Fruit fly (Drosophila melanogaster): ENCODE data around the gene TwdlB.

Gene TwdlB

DNA sequence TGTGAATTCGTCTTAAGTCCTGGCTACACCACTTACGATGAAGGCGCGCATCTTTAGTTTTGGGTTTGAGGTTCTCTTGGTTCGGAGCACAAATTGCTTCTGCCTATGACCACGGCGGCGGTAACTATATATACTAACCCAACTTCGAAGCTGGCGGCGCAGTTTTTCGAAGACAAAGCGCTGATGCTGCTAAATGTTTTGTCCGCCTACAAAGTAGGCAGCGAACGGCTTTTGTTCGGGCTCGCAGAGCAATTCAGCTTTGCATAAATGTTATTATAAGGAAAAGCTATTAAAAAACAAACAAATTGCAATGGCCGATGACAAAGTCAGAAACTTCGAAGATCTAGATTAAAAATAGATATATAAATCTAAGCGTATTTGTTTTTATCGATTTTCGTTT lies 2.2 kb upstream of the TwdlB start, which contains the start of gene TwdlL:
Gene TwdlL (minus strand): TSS at position 101 of the 400 bp plus-strand sequence.
- TF ChIP-seq CG17801 (GFP tag; optimal IDR thresholded peaks at IDR 0.05; ENCODE audit: partially characterized antibody): no peak

DNA sequence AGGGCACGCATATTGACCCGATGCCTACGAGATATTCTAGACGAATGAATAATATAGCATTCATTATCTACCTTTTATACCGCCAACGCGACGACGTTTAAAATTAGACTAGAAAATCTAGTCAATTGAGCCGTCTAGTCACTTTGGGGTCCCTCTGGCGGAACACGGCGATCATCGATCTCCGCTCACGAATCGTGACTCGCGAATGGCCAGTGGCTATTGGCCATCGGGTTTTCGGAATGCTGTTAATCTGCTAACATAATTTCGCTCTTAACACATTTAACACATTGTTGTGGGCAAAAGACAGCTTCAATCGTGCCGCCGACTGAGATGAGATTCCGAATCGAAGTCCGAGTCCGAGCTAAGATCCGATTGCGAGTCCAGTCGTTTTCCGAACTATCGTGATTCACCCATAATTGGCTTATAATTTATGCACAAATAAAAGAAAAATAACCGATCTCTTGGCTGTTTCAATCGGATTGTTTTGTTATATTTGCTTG lies 2.0 kb downstream of the TwdlB start, which contains the start of gene TwdlP:
Gene TwdlP (minus strand): TSS at position 51 of the 500 bp plus-strand sequence.
- TF ChIP-seq CG17801 (GFP tag; optimal IDR thresholded peaks at IDR 0.05; ENCODE audit: partially characterized antibody): no peak

DNA sequence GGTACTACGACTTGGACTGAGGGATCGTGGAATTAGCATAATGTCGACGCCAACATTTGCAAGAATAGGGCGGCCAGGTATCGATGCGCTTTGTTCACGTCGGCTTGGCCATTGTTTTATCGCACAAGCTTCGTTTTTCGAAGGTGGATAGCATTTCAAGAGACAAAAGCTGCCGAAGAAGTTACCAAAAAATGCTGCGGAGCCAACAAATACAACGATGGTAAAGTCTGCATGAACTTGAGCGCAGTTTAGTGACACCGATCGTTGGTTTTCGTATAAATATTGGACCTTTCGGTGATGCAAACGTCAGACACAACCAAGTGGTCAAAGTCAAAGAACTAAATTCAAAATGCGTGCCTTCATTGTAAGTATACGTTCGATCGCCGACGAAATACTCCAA lies 4.5 kb downstream of the TwdlB start, which contains the start of gene TwdlM:
Gene TwdlM (plus strand): TSS at position 301 of the 400 bp plus-strand sequence.
- TF ChIP-seq CG17801 (GFP tag; optimal IDR thresholded peaks at IDR 0.05; ENCODE audit: partially characterized antibody): no peak

DNA sequence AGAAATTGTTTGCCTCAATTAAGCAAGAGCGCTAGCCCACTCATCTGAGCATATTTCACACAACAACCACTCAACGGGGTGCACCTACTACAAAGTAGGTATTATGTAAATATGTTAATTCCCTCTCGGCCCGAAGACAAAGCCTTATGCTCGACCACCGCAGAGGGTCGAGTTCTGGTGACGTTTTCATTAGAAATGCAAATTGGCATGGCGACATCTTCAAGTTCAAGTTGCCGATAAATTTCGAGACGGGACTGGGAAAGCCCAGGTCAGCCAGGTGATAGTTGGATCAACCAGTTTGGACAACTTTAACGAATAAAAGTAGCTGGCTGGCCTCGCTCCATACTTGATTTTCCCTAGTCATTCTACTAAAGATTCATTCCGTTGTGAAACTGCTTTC lies 7.9 kb downstream of the TwdlB start:
- no peak for TF ChIP-seq CG17801 (GFP tag; optimal IDR thresholded peaks at IDR 0.05; ENCODE audit: partially characterized antibody)

DNA sequence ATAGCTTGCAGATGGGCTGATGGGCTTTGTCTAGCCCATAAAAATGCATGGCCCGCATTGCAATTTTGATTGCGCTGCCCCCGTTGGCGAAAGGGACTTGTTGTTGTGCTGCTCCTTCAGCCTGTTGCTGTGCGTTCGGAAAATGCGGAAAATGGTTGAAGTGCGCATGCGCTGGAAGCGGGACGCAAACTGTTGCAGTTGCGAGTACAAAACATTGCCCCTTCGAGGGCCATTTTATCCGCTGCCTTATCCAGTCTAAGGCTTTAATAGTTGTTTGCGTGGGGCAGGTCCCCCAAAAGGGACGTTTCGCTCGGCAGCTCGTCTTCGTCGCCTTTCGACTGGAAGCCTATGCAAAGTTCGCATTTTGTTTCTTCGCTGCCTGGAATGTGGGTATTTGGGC lies 16.8 kb downstream of the TwdlB start:
- no peak for TF ChIP-seq CG17801 (GFP tag; optimal IDR thresholded peaks at IDR 0.05; ENCODE audit: partially characterized antibody)

DNA sequence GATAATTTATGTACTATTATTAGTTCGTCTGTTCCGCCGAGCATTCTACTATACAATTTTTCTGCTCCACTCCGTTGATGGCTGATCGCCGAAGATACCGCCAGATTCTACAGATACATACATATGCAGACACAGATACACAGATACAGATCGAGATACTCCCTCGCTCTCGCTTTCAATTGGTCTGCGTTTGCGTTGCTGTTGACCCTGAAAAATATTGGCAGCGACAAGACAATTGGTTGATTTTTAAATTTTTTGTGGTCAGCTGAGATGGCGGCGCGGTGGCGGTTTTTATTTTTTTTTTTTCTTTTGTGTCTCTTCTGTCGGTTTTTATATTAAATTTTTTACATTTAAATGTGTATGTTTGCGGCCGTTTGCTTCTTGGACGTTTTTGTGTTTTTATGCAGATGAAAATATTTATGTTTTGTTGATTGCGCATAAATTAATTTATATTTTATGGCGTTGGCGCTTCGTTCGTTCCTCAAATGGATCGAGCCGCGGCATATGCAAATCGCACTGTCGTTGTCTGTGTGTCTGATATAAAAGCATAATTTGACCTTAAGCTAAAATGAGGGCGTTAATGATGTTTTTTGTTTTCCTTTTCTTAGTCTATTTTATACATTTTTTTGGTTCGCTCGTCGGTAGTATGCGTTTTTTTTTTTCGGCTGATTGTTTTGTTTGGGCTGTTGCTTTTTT lies 29.3 kb downstream of the TwdlB start:
- TF ChIP-seq CG17801 (GFP tag; optimal IDR thresholded peaks at IDR 0.05; ENCODE audit: partially characterized antibody): no peak

DNA sequence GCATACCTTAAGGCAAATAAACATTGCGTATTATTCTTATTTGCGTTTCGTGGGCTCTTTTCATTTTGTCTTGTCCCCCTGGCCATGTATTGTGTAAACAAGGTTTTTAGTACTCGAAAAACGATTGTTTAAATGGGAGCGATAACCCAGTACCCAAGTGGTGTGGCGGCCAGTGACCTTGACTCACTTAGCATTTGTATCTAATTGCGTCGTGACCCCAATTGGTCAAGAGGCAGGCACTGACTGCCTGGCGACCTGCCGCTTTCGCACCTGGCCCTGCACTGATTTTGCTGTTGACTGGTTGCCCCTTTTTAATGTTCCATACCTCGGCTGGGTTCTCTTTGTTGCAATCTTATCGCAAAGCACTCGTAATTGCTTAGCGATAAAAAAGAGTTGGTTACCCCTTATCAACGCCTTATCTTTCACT lies 35.2 kb downstream of the TwdlB start:
- no peak for TF ChIP-seq CG17801 (GFP tag; optimal IDR thresholded peaks at IDR 0.05; ENCODE audit: partially characterized antibody)
